Worm (Caenorhabditis elegans) whole organism, early embryonic: ENCODE measurements around the gene F54C9.14.

Source experiments
- B0310.2 ChIP-seq: sonication (generic microtip); optimal IDR thresholded peaks from 2 replicates; lab custom pipeline; 2016; ENCODE audit warnings: mild to moderate bottlenecking, missing genetic modification characterization, missing compliant biosample characterization
- F13C5.2 ChIP-seq: sonication (generic microtip); optimal IDR thresholded peaks from 2 replicates; lab custom pipeline; 2017; ENCODE audit warnings: mild to moderate bottlenecking, missing genetic modification characterization, inconsistent platforms, missing compliant biosample characterization
- aly-1 ChIP-seq: sonication (generic microtip); optimal IDR thresholded peaks from 2 replicates; lab custom pipeline; 2016; ENCODE audit warnings: missing genetic modification characterization, missing compliant biosample characterization
- ama-1 ChIP-seq: fragments of 150-350 bp; optimal IDR thresholded peaks from 2 replicates; lab custom pipeline; 2014
- ceh-13 ChIP-seq: fragments of 200-800 bp; sonication (Bioruptor generic); optimal IDR thresholded peaks from 2 replicates; lab custom pipeline; 2018; ENCODE audit warnings: mild to moderate bottlenecking, missing genetic modification characterization, missing compliant biosample characterization
- ceh-36 ChIP-seq: sonication (generic microtip); optimal IDR thresholded peaks from 2 replicates; lab custom pipeline; 2016; ENCODE audit warnings: missing genetic modification characterization, inconsistent platforms, missing compliant biosample characterization
- ets-7 ChIP-seq: sonication (generic microtip); optimal IDR thresholded peaks from 2 replicates; lab custom pipeline; 2016; ENCODE audit warnings: missing genotype, missing genetic modification characterization, missing compliant biosample characterization
- flt-1 ChIP-seq: fragments of 200-800 bp; sonication (Bioruptor generic); IDR thresholded peaks from 2 replicates; pipeline ENCODE4 v1.3.6; 2022; ENCODE audit warnings: missing genetic modification characterization, missing compliant biosample characterization
- hmbx-1 ChIP-seq: sonication (generic microtip); optimal IDR thresholded peaks from 2 replicates; lab custom pipeline; 2016; ENCODE audit warnings: mild to moderate bottlenecking, missing genetic modification characterization, missing compliant biosample characterization
- hmg-4 ChIP-seq: fragments of 200-800 bp; sonication (Bioruptor generic); optimal IDR thresholded peaks from 2 replicates; lab custom pipeline; 2018; ENCODE audit warnings: mild to moderate bottlenecking, missing genetic modification characterization, missing compliant biosample characterization
- hnd-1 ChIP-seq: sonication (generic microtip); optimal IDR thresholded peaks from 2 replicates; lab custom pipeline; 2016; ENCODE audit warnings: missing genetic modification characterization, missing compliant biosample characterization
- pes-1 ChIP-seq: fragments of 200-800 bp; sonication (Bioruptor generic); IDR thresholded peaks from 2 replicates; pipeline ENCODE4 v1.3.6; 2022; ENCODE audit warnings: missing genetic modification reagents, missing genetic modification characterization, missing compliant biosample characterization
- scrt-1 ChIP-seq: fragments of 200-800 bp; sonication (Bioruptor generic); IDR thresholded peaks from 2 replicates; pipeline ENCODE4 v1.3.6; 2022; ENCODE audit warnings: missing genetic modification characterization, missing compliant biosample characterization
- sea-1 ChIP-seq: fragments of 200-800 bp; sonication (Bioruptor generic); conservative IDR thresholded peaks from 2 replicates; pipeline ENCODE4 v1.3.6; 2022; ENCODE audit warnings: missing genetic modification characterization, missing compliant biosample characterization
- tbx-11 ChIP-seq: fragments of 200-800 bp; sonication (Bioruptor generic); IDR thresholded peaks from 2 replicates; pipeline ENCODE4 v1.3.6; 2022; ENCODE audit warnings: missing genetic modification characterization, missing compliant biosample characterization
- tbx-37 ChIP-seq: fragments of 200-800 bp; sonication (Bioruptor generic); conservative IDR thresholded peaks from 2 replicates; pipeline ENCODE4 v1.3.6; 2022; ENCODE audit warnings: missing genetic modification reagents, missing genetic modification characterization, missing compliant biosample characterization
- tra-4 ChIP-seq: sonication (generic microtip); optimal IDR thresholded peaks from 2 replicates; lab custom pipeline; 2017; ENCODE audit warnings: missing genetic modification characterization, missing compliant biosample characterization

Gene F54C9.14

DNA sequence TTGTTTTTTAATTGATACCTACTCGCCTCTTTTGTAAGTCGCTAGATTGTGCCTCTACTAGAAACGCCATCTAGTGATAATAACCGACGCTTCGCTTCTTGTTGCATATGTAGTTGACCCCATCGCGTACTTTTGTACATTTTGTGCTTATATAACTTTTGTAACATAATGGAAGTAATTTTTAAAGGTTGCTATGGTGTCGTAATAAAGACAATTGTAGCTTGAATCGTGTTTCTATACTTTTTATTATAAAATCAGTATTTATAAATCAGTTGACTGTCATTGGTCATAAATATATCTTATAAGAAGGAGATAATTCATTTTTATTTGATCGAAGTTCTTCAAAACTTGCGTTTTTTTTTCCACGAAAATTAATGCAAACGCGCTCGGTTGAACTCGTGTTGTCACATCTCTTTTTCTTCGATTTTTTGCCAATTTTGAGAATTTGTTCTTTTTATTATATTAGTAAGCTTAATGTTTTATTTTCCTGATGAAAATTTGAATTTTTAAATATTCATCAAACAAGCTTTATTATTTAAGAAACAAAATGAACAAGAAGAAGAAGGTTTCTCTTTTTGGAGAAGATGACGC lies 15.5 kb downstream of the F54C9.14 start, which contains the start of gene F54C9.9:
F54C9.9 (plus strand) TSS at position 541 of the 591 bp plus-strand sequence.
- no peak for TF ChIP-seq F13C5.2 (tag; lab: Kevin White, UChicago)
- TF ChIP-seq aly-1 (tag; lab: Kevin White, UChicago), result no peak
- TF ChIP-seq hmbx-1 (tag; lab: Kevin White, UChicago), result no peak
- no peak for TF ChIP-seq ets-7 (tag; lab: Kevin White, UChicago)
- TF ChIP-seq hmg-4 (GFP tag; lab: Kevin White, UChicago), result no peak
- TF ChIP-seq tra-4 (tag; lab: Kevin White, UChicago), result no peak
- no peak for TF ChIP-seq pes-1 (GFP tag; lab: Robert Waterston, UW)
- TF ChIP-seq ceh-36 (tag; lab: Kevin White, UChicago), result no peak

- TF ChIP-seq ceh-13 (no peak), hmg-4 (GFP tag; lab: Kevin White, UChicago) (no peak), hmbx-1 (tag; lab: Kevin White, UChicago) (no peak), flt-1 (no peak), sea-1 (GFP tag; lab: Robert Waterston, UW) (no peak), tbx-37 (GFP tag; lab: Robert Waterston, UW) (no peak)
Measured at ce11 chrII:8581700-8582099, 19.6 kb downstream of the F54C9.14 start, which contains the start of gene arl-1. TSS of gene arl-1 (plus strand) at chrII:8582000.

ce11 chrII:8583035-8583434 lies 20.9 kb downstream of the F54C9.14 start:
- TF ChIP-seq hnd-1 (tag; lab: Kevin White, UChicago) (no peak), ama-1 (peak; percentile 54), hmbx-1 (tag; lab: Kevin White, UChicago) (no peak)

DNA sequence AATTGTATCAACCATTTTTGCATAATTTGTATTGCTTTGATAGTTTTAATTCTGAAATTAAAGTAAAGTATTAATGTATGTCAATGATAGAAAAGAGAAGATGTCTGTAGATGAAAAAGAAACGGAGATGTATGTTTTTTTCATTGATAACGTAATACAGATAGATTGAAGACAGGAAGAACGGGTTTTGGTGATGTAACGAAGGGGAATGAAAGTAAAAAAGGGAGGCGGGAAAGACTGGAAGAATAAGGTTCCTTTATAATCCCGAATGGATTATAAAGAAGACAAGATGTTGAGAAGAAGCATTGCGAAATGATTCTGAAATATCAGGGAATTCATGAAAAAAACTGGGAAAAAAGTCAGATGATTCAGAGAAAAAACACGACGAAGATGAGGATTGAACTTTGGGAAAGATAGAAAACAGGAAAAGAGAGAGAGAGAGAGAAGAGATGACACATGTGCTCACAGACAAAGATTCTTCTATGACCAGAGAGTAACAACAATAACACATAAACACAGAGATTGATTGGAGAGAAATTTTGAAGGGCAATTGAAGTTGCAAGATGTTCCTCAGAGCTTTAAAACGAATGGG lies 23.0 kb downstream of the F54C9.14 start, which contains the start of gene F54C9.11:
F54C9.11 (minus strand) TSS at position 51 of the 592 bp plus-strand sequence.
- TF ChIP-seq ama-1, result no peak
- no peak for TF ChIP-seq ets-7 (tag; lab: Kevin White, UChicago)
- no peak for TF ChIP-seq tra-4 (tag; lab: Kevin White, UChicago)
- TF ChIP-seq hmbx-1 (tag; lab: Kevin White, UChicago), result no peak
- TF ChIP-seq ceh-13, result no peak

ce11 chrII:8585921-8586320 lies 23.8 kb downstream of the F54C9.14 start:
- TF ChIP-seq hmg-4 (GFP tag; lab: Kevin White, UChicago), result no peak

ce11 chrII:8587660-8588230 lies 25.6 kb downstream of the F54C9.14 start:
- TF ChIP-seq aly-1 (tag; lab: Kevin White, UChicago) (no peak), scrt-1 (GFP tag; lab: Robert Waterston, UW) (no peak), sea-1 (GFP tag; lab: Robert Waterston, UW) (no peak), tbx-37 (GFP tag; lab: Robert Waterston, UW) (no peak), F13C5.2 (tag; lab: Kevin White, UChicago) (no peak), tra-4 (tag; lab: Kevin White, UChicago) (no peak), ceh-36 (tag; lab: Kevin White, UChicago) (no peak)

- TF ChIP-seq tbx-37 (GFP tag; lab: Robert Waterston, UW), result no peak
- TF ChIP-seq ets-7 (tag; lab: Kevin White, UChicago), result no peak
- no peak for TF ChIP-seq B0310.2 (tag; lab: Kevin White, UChicago)
- no peak for TF ChIP-seq sea-1 (GFP tag; lab: Robert Waterston, UW)
- no peak for TF ChIP-seq scrt-1 (GFP tag; lab: Robert Waterston, UW)
Measured at ce11 chrII:8588442-8588841, 26.3 kb downstream of the F54C9.14 start.

DNA sequence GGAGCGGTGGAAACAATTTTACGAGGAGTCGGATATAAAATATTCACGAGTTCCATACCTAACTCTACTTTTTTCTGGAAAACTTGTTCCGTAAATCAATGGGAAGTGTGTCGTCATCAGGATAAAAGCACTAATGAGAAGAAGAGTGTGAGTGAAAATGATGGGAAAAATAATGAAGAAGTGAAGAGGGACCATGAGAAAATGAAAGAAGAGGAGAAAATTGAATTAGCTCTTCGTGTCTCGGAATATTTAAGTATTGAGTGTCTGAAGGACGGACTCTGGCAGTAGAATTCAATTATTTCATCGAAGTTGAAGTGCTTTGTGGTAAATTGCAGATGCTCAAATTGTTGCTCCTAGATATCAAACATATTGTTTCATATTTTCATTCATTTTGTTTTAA lies 27.1 kb downstream of the F54C9.14 start:
- TF ChIP-seq hnd-1 (tag; lab: Kevin White, UChicago), result no peak
- no peak for TF ChIP-seq B0310.2 (tag; lab: Kevin White, UChicago)
- no peak for TF ChIP-seq aly-1 (tag; lab: Kevin White, UChicago)
- TF ChIP-seq F13C5.2 (tag; lab: Kevin White, UChicago), result no peak
- no peak for TF ChIP-seq tra-4 (tag; lab: Kevin White, UChicago)
- TF ChIP-seq ceh-36 (tag; lab: Kevin White, UChicago), result no peak
- no peak for TF ChIP-seq tbx-11 (GFP tag; lab: Robert Waterston, UW)
- no peak for TF ChIP-seq hmbx-1 (tag; lab: Kevin White, UChicago)
- TF ChIP-seq ceh-13, result no peak
- no peak for TF ChIP-seq hmg-4 (GFP tag; lab: Kevin White, UChicago)
- TF ChIP-seq ama-1, result no peak
- no peak for TF ChIP-seq pes-1 (GFP tag; lab: Robert Waterston, UW)
- TF ChIP-seq flt-1, result no peak
- no peak for TF ChIP-seq tbx-37 (GFP tag; lab: Robert Waterston, UW)
- TF ChIP-seq ets-7 (tag; lab: Kevin White, UChicago), result no peak
- no peak for TF ChIP-seq scrt-1 (GFP tag; lab: Robert Waterston, UW)
- TF ChIP-seq sea-1 (GFP tag; lab: Robert Waterston, UW), result no peak
